Fruit fly (Drosophila melanogaster): ENCODE data around the gene CG4119.

Gene CG4119

DNA sequence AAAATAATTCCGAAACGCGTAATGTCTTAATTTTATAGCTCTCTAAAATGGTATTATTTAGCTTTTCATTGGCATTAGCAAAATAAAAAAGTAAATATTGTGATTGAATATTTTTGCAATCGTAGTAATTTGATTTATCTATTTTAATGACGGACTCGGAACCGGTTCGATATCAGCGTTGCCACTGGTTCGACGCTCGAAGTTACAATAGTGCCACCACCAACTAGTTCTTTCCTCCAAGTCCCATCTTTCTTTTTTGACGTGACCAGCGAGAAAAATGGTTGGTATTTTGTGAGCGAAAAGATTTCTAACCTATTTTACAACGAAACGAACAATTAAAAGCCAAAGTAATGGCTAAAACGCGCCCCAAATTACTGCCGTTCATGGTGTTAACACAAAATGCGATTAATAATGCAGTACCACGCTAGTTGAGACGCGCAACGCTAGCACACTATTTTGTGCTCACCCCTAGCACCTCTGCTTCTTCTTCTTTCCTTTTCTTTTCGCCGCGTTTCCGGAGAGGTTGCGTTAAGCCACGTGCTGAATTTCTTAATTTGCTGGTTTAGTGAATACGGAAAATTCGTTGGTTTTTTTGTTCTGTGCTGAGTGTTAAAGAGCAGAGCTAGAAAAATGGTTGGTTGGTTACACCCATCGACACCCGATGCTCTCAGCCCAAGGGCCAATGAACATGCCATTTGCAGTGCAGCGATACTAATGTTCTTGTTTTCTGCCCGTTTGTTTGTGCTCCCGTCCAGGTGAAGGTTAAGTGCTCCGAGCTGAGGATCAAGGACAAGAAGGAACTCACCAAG is 6.6 kb downstream of the CG4119 start, which contains the start of gene RpL35 (continued):
- TF ChIP-seq CG11294 (GFP tag; IDR thresholded peaks at IDR 0.05) (no peak), CG6808 (GFP tag; optimal IDR thresholded peaks at IDR 0.05) (peak; percentile 54), Hr38 (GFP tag; optimal IDR thresholded peaks at IDR 0.05) (no peak), CG8319 (GFP tag; optimal IDR thresholded peaks at IDR 0.05) (peak; percentile 5), CG6854 (GFP tag; optimal IDR thresholded peaks at IDR 0.05) (peak; percentile 71), salr (GFP tag; optimal IDR thresholded peaks at IDR 0.05) (peak in 1 of 2 experiments; percentile 14), fd85E (GFP tag; optimal IDR thresholded peaks at IDR 0.05) (no peak), Ets96B (tag; optimal IDR thresholded peaks at IDR 0.05) (peak; percentile 11), CG1621 (tag; optimal IDR thresholded peaks at IDR 0.05) (peak; percentile 57), esn (GFP tag; optimal IDR thresholded peaks at IDR 0.05) (peak; percentile 63), Smox (GFP tag; optimal IDR thresholded peaks at IDR 0.05) (no peak), Eip78C (GFP tag) (peak; percentile 83), CG10631 (GFP tag; optimal IDR thresholded peaks at IDR 0.05) (no peak), CG11902 (GFP tag; optimal IDR thresholded peaks at IDR 0.05) (no peak), dac (GFP tag; optimal IDR thresholded peaks at IDR 0.05) (no peak), CG3032 (tag; optimal IDR thresholded peaks at IDR 0.05) (peak; percentile 21), lz (GFP tag; optimal IDR thresholded peaks at IDR 0.05) (peak; percentile 13)

dm6 chrX:5676855-5677254 is 11.0 kb downstream of the CG4119 start:
- TF ChIP-seq Eip78C (GFP tag) (peak; percentile 40), Lpt (GFP tag; optimal IDR thresholded peaks at IDR 0.05) (no peak), svp (GFP tag) (peak; percentile 95)

- TF ChIP-seq Hr39 (GFP tag; optimal IDR thresholded peaks at IDR 0.05) (no peak), CG10631 (GFP tag; optimal IDR thresholded peaks at IDR 0.05) (no peak), CG6163 (GFP tag; IDR thresholded peaks at IDR 0.05) (peak; percentile 15; the same call in 1 of the 3 replicates), fkh (GFP tag; optimal IDR thresholded peaks at IDR 0.05) (peak; percentile 98), CG6808 (GFP tag; optimal IDR thresholded peaks at IDR 0.05) (peak; percentile 4), vri (GFP tag; optimal IDR thresholded peaks at IDR 0.05) (peak; percentile 53), Met (GFP tag; optimal IDR thresholded peaks at IDR 0.05) (peak; percentile 52), eg (GFP tag; IDR thresholded peaks at IDR 0.05) (0 out of 3 replicates have a peak, but pooled peaks have one; percentile 21), Ets96B (tag; optimal IDR thresholded peaks at IDR 0.05) (peak; percentile 1), CG6854 (GFP tag; optimal IDR thresholded peaks at IDR 0.05) (peak; percentile 53), achi (GFP tag; optimal IDR thresholded peaks at IDR 0.05) (no peak), CG15336 (GFP tag; IDR thresholded peaks at IDR 0.05) (0 out of 2 replicates have a peak, but pooled peaks have one; percentile 12), CG3919 (GFP tag; optimal IDR thresholded peaks at IDR 0.05) (peak; percentile 5), net (GFP tag; optimal IDR thresholded peaks at IDR 0.05) (peak; percentile 8), Hr38 (GFP tag; optimal IDR thresholded peaks at IDR 0.05) (no peak), dsx (GFP tag; optimal IDR thresholded peaks at IDR 0.05; ENCODE audit: poor library complexity, severe bottlenecking) (peak; percentile 15), CG31627 (GFP tag; optimal IDR thresholded peaks at IDR 0.05) (no peak), CG8632 (GFP tag; optimal IDR thresholded peaks at IDR 0.05) (peak; percentile 28), OdsH (GFP tag; optimal IDR thresholded peaks at IDR 0.05) (peak; percentile 12), Eip75B (GFP tag; optimal IDR thresholded peaks at IDR 0.05) (peak; percentile 11), esn (GFP tag; optimal IDR thresholded peaks at IDR 0.05) (peak; percentile 45), CG11762 (GFP tag; optimal IDR thresholded peaks at IDR 0.05; ENCODE audit: insufficient read depth) (no peak), Sox14 (GFP tag; optimal IDR thresholded peaks at IDR 0.05) (peak; percentile 8), cyc (GFP tag; optimal IDR thresholded peaks at IDR 0.05) (peak; percentile 14), CG8119 (GFP tag; IDR thresholded peaks at IDR 0.05) (no peak), lz (GFP tag; optimal IDR thresholded peaks at IDR 0.05) (peak; percentile 13), CG10669 (GFP tag; optimal IDR thresholded peaks at IDR 0.05) (peak; percentile 34), ss (GFP tag; optimal IDR thresholded peaks at IDR 0.05) (peak; percentile 13 to 41), Sox102F (GFP tag; optimal IDR thresholded peaks at IDR 0.05) (peak; percentile 42), CG32006 (GFP tag; optimal IDR thresholded peaks at IDR 0.05) (no peak), svp (GFP tag) (peak; percentile 46), CG4318 (GFP tag; optimal IDR thresholded peaks at IDR 0.05) (no peak), Smox (GFP tag; optimal IDR thresholded peaks at IDR 0.05) (peak; percentile 35), topi (GFP tag; optimal IDR thresholded peaks at IDR 0.05) (peak; percentile 17)
Observed at dm6 chrX:5677400-5678177, 11.7 kb downstream of the CG4119 start.
